Worm (Caenorhabditis elegans): ENCODE measurements around the gene ipla-3.

DNA sequence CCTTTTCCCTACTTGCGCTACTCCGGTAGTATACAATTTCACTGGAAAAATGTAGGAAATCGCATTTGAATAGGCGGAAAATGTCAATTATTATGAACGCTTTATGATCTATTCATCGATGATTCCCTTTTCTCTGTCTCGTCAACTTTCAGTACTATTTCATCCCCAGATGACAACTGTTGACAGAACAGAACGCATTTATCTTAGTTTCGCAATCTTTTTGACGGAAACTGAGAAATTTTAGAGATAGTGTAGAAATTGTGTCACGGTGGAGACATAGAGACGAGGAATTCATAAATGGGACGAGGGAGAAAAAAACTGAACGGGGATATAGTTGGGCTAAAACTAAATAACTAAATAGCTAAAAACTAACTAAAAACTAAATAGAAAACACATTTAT is 42.6 kb upstream of the ipla-3 start:
- TF ChIP-seq F16B12.6 (tag; optimal IDR thresholded peaks at IDR 0.05) (no peak), unc-86 (tag; optimal IDR thresholded peaks at IDR 0.05) (no peak), lir-3 (tag; optimal IDR thresholded peaks at IDR 0.05; ENCODE audit: poor library complexity) (no peak), lin-15B (tag; optimal IDR thresholded peaks at IDR 0.05) (no peak), lsy-2 (tag; optimal IDR thresholded peaks at IDR 0.05) (no peak), nhr-237 (tag; optimal IDR thresholded peaks at IDR 0.05) (no peak), mdl-1 (tag; optimal IDR thresholded peaks at IDR 0.05) (no peak), ceh-90 (tag; optimal IDR thresholded peaks at IDR 0.05) (no peak), unc-30 (tag; optimal IDR thresholded peaks at IDR 0.05) (no peak)
